Fruit fly (Drosophila melanogaster) S2 (cell line): Measurements from ENCODE around the gene Ant2.

Source experiments
- CG8478 ChIP-seq: fragments of >200 bp; optimal IDR thresholded peaks from 2 replicates; lab custom pipeline; 2018
- CTCF ChIP-seq, 2 experiments: fragments of >200 bp; optimal IDR thresholded peaks; 2 replicates each; lab custom pipeline; 2018

- TF ChIP-seq CG8478 (lab: Kevin White, UChicago) (no peak), CTCF (optimal IDR thresholded peaks at IDR 0.05; lab: Kevin White, UChicago) (no peak)
Measured at dm6 chrX:10748647-10749046, 38.1 kb downstream of the Ant2 start.
